Fruit fly (Drosophila melanogaster): ENCODE results near the gene Gsc.
A peak's percentile ranks its signal among the peaks of the same experiment; 100 is the strongest.

Gsc gene

dm6 chr2L:602439-602879, 8.0 kb upstream of the Gsc start, which contains the start of gene CG13689:
Gene CG13689 (plus strand): TSS chr2L:602813.
- TF ChIP-seq noc (tag; optimal IDR thresholded peaks at IDR 0.05): no peak

dm6 chr2L:601848-602247, 7.4 kb upstream of the Gsc start:
- no peak for TF ChIP-seq noc (tag; optimal IDR thresholded peaks at IDR 0.05)

dm6 chr2L:597771-598170, 3.3 kb upstream of the Gsc start:
- no peak for TF ChIP-seq noc (tag; optimal IDR thresholded peaks at IDR 0.05)

- no peak for TF ChIP-seq noc (tag; optimal IDR thresholded peaks at IDR 0.05)
These were observed 437 bp downstream of the Gsc start for dm6 chr2L:594048-594447.

- no peak for TF ChIP-seq noc (tag; optimal IDR thresholded peaks at IDR 0.05)
These were observed 3.0 kb downstream of the Gsc start for dm6 chr2L:591511-591910.

dm6 chr2L:585268-585667, 9.2 kb downstream of the Gsc start:
- TF ChIP-seq noc (tag; optimal IDR thresholded peaks at IDR 0.05): no peak

- no peak for TF ChIP-seq noc (tag; optimal IDR thresholded peaks at IDR 0.05)
These were observed 17.3 kb downstream of the Gsc start, which contains the start of gene Pph13 for dm6 chr2L:577186-577585. Gene Pph13 (plus strand): TSS chr2L:577486.

- TF ChIP-seq noc (tag; optimal IDR thresholded peaks at IDR 0.05): no peak
These were observed 17.8 kb downstream of the Gsc start, which contains the start of gene Ptth for dm6 chr2L:576559-577184. Gene Ptth (minus strand): TSS chr2L:576896.

- peak; percentile 84 for TF ChIP-seq noc (tag; optimal IDR thresholded peaks at IDR 0.05)
These were observed 20.3 kb downstream of the Gsc start, which contains the start of the genes Ipk2 and cold for dm6 chr2L:574226-574625. Gene Ipk2 (minus strand): TSS chr2L:574264. Gene cold (plus strand): TSS chr2L:574291.

dm6 chr2L:568030-568429, 26.5 kb downstream of the Gsc start, which contains the start of the genes Nle and Sf3b1:
Gene Nle (minus strand): TSS chr2L:568121.
Gene Sf3b1 (plus strand): TSS chr2L:568340.
- no peak for TF ChIP-seq noc (tag; optimal IDR thresholded peaks at IDR 0.05)

dm6 chr2L:563769-564550, 30.5 kb downstream of the Gsc start, which contains the start of the genes uncNacbeta and CG2794:
Gene uncNacbeta (minus strand): TSS chr2L:563819.
Gene CG2794 (plus strand): TSS chr2L:564163.
- no peak for TF ChIP-seq noc (tag; optimal IDR thresholded peaks at IDR 0.05)

dm6 chr2L:563314-563713, 31.2 kb downstream of the Gsc start:
- TF ChIP-seq noc (tag; optimal IDR thresholded peaks at IDR 0.05): no peak

- no peak for TF ChIP-seq noc (tag; optimal IDR thresholded peaks at IDR 0.05)
These were observed 34.5 kb downstream of the Gsc start, which contains the start of gene rempA for dm6 chr2L:559770-560567. Gene rempA (minus strand): TSS chr2L:560310.

dm6 chr2L:559311-559710, 35.2 kb downstream of the Gsc start, which contains the start of gene Tspo:
Gene Tspo (plus strand): TSS chr2L:559612.
- peak; percentile 11 for TF ChIP-seq noc (tag; optimal IDR thresholded peaks at IDR 0.05)

dm6 chr2L:552432-552929, 42.0 kb downstream of the Gsc start, which contains the start of gene Ets21C:
Gene Ets21C (minus strand): TSS chr2L:552923.
- TF ChIP-seq noc (tag; optimal IDR thresholded peaks at IDR 0.05): no peak
